Fruit fly (Drosophila melanogaster) whole organism, prepupa: ENCODE results near the gene CG10681.

Experiments
- Blimp-1 ChIP-seq: fragments of 200-800 bp; sonication (Bioruptor generic); optimal IDR thresholded peaks from 3 replicates; lab custom pipeline; 2017; ENCODE audit warnings: missing biosample characterization, missing genetic modification characterization, mild to moderate bottlenecking, moderate library complexity, missing genetic modification reagents
- CG10631 ChIP-seq: fragments of 200-800 bp; sonication (Bioruptor generic); optimal IDR thresholded peaks from 2 replicates; lab custom pipeline; 2016; ENCODE audit warnings: missing biosample characterization, missing genetic modification characterization
- CG10669 ChIP-seq: fragments of 200-800 bp; sonication (Bioruptor generic); optimal IDR thresholded peaks from 3 replicates; lab custom pipeline; 2018; ENCODE audit warnings: missing biosample characterization, mild to moderate bottlenecking, missing genetic modification characterization, moderate library complexity
- CG11294 ChIP-seq: fragments of 200-800 bp; sonication (Bioruptor generic); IDR thresholded peaks from 2 replicates; pipeline ENCODE4 v1.3.6; 2022; ENCODE audit warnings: missing biosample characterization, missing genetic modification characterization
- CG11762 ChIP-seq: fragments of 200-800 bp; sonication (Bioruptor generic); optimal IDR thresholded peaks from 3 replicates; lab custom pipeline; 2016; ENCODE audit warnings: missing biosample characterization, missing genetic modification characterization; ENCODE audit not compliant: insufficient read depth
- CG11902 ChIP-seq: fragments of 200-800 bp; sonication (Bioruptor generic); optimal IDR thresholded peaks from 3 replicates; lab custom pipeline; 2016; ENCODE audit warnings: missing biosample characterization, missing genetic modification characterization
- CG15336 ChIP-seq: fragments of 200-800 bp; sonication (Bioruptor generic); IDR thresholded peaks from 2 replicates; pipeline ENCODE4 v1.3.6; 2022; ENCODE audit warnings: missing biosample characterization, missing genetic modification characterization
- CG1621 ChIP-seq: fragments of 200-800 bp; sonication (Bioruptor generic); optimal IDR thresholded peaks from 3 replicates; lab custom pipeline; 2018; ENCODE audit warnings: missing biosample characterization, mild to moderate bottlenecking, missing genetic modification characterization
- CG16779 ChIP-seq: fragments of 200-800 bp; sonication (Bioruptor generic); optimal IDR thresholded peaks from 3 replicates; lab custom pipeline; 2017; ENCODE audit warnings: missing biosample characterization, mild to moderate bottlenecking, missing genetic modification characterization
- CG3032 ChIP-seq: fragments of 200-800 bp; optimal IDR thresholded peaks from 2 replicates; lab custom pipeline; 2019; ENCODE audit warnings: missing biosample characterization, mild to moderate bottlenecking, missing genetic modification characterization, moderate library complexity
- CG31627 ChIP-seq: fragments of 200-800 bp; sonication (Bioruptor generic); optimal IDR thresholded peaks from 3 replicates; lab custom pipeline; 2016; ENCODE audit warnings: missing biosample characterization, missing genetic modification characterization
- CG32006 ChIP-seq: fragments of 200-800 bp; sonication (Bioruptor generic); optimal IDR thresholded peaks from 3 replicates; lab custom pipeline; 2017; ENCODE audit warnings: missing biosample characterization, mild to moderate bottlenecking, missing genetic modification characterization
- CG34406 ChIP-seq: fragments of 200-800 bp; sonication (Bioruptor generic); optimal IDR thresholded peaks from 3 replicates; lab custom pipeline; 2016; ENCODE audit warnings: missing biosample characterization, missing genetic modification characterization
- CG3919 ChIP-seq: fragments of 200-800 bp; sonication (Bioruptor generic); optimal IDR thresholded peaks from 3 replicates; lab custom pipeline; 2016; ENCODE audit warnings: missing biosample characterization, missing genetic modification characterization
- CG6163 ChIP-seq: fragments of 200-800 bp; sonication (Bioruptor generic); IDR thresholded peaks from 3 replicates; pipeline ENCODE4 v1.3.6; 2022; ENCODE audit warnings: missing biosample characterization, missing genetic modification characterization
- CG6792 ChIP-seq: fragments of 200-800 bp; sonication (Bioruptor generic); optimal IDR thresholded peaks from 3 replicates; lab custom pipeline; 2016; ENCODE audit warnings: missing biosample characterization, missing genetic modification characterization
- CG6808 ChIP-seq: fragments of 200-800 bp; sonication (Bioruptor generic); optimal IDR thresholded peaks from 3 replicates; lab custom pipeline; 2017; ENCODE audit warnings: missing biosample characterization, missing genetic modification characterization, mild to moderate bottlenecking, moderate library complexity, missing genetic modification reagents
- CG6854 ChIP-seq: fragments of 200-800 bp; sonication (Bioruptor generic); optimal IDR thresholded peaks from 2 replicates; lab custom pipeline; 2017; ENCODE audit warnings: missing biosample characterization, mild to moderate bottlenecking, missing genetic modification characterization
- CG7368 ChIP-seq: fragments of 200-800 bp; sonication (Bioruptor generic); optimal IDR thresholded peaks from 3 replicates; lab custom pipeline; 2016; ENCODE audit warnings: missing biosample characterization, missing genetic modification characterization
- CG8319 ChIP-seq: fragments of 200-800 bp; sonication (Bioruptor generic); optimal IDR thresholded peaks from 3 replicates; lab custom pipeline; 2016; ENCODE audit warnings: missing biosample characterization, missing genetic modification characterization
- CG8632 ChIP-seq: fragments of 200-800 bp; sonication (Bioruptor generic); optimal IDR thresholded peaks from 3 replicates; lab custom pipeline; 2016; ENCODE audit warnings: missing biosample characterization, missing genetic modification characterization
- CG9139 ChIP-seq: fragments of 200-800 bp; sonication (Bioruptor generic); optimal IDR thresholded peaks from 3 replicates; lab custom pipeline; 2017; ENCODE audit warnings: missing biosample characterization, mild to moderate bottlenecking, missing genetic modification characterization
- Eip78C ChIP-seq: fragments of 200-800 bp; sonication (Bioruptor generic); peaks from one replicate; lab custom pipeline; 2016; ENCODE audit warnings: missing biosample characterization, missing genetic modification characterization
- Eip93F ChIP-seq: fragments of 200-800 bp; sonication (Bioruptor generic); optimal IDR thresholded peaks from 2 replicates; lab custom pipeline; 2016; ENCODE audit warnings: missing biosample characterization, mild to moderate bottlenecking, missing genetic modification characterization
- Ets21C ChIP-seq: fragments of 200-800 bp; sonication (Bioruptor generic); optimal IDR thresholded peaks from 3 replicates; lab custom pipeline; 2016; ENCODE audit warnings: missing biosample characterization, missing genetic modification characterization
- Ets96B ChIP-seq: fragments of 200-800 bp; optimal IDR thresholded peaks from 2 replicates; lab custom pipeline; 2019; ENCODE audit warnings: missing biosample characterization, mild to moderate bottlenecking, missing genetic modification characterization, moderate library complexity
- Gug ChIP-seq: fragments of 200-800 bp; sonication (Bioruptor generic); IDR thresholded peaks from 2 replicates; pipeline ENCODE4 v1.3.6; 2022; ENCODE audit warnings: missing biosample characterization, missing genetic modification characterization
- Hr39 ChIP-seq: fragments of 200-800 bp; sonication (Bioruptor generic); optimal IDR thresholded peaks from 2 replicates; lab custom pipeline; 2016; ENCODE audit warnings: missing biosample characterization, missing genetic modification characterization
- Hr4 ChIP-seq: fragments of 200-800 bp; sonication (Bioruptor generic); optimal IDR thresholded peaks from 3 replicates; lab custom pipeline; 2016; ENCODE audit warnings: missing biosample characterization, missing genetic modification characterization
- Met ChIP-seq: fragments of 200-800 bp; sonication (Bioruptor generic); optimal IDR thresholded peaks from 3 replicates; lab custom pipeline; 2016; ENCODE audit warnings: missing biosample characterization, missing genetic modification characterization
- OdsH ChIP-seq: fragments of 200-800 bp; sonication (Bioruptor generic); optimal IDR thresholded peaks from 3 replicates; lab custom pipeline; 2016; ENCODE audit warnings: missing biosample characterization, missing genetic modification characterization
- Sox14 ChIP-seq: fragments of 200-800 bp; sonication (Bioruptor generic); optimal IDR thresholded peaks from 3 replicates; lab custom pipeline; 2016; ENCODE audit warnings: missing biosample characterization, missing genetic modification characterization
- Sox15 ChIP-seq: fragments of 200-800 bp; sonication (Bioruptor generic); optimal IDR thresholded peaks from 3 replicates; lab custom pipeline; 2016; ENCODE audit warnings: missing biosample characterization, missing genetic modification characterization
- acj6 ChIP-seq: fragments of 200-800 bp; sonication (Bioruptor generic); optimal IDR thresholded peaks from 3 replicates; lab custom pipeline; 2016; ENCODE audit warnings: missing biosample characterization, missing genetic modification characterization
- cyc ChIP-seq: fragments of 200-800 bp; sonication (Bioruptor generic); optimal IDR thresholded peaks from 3 replicates; lab custom pipeline; 2016; ENCODE audit warnings: missing biosample characterization, missing genetic modification characterization
- dac ChIP-seq: fragments of 200-800 bp; sonication (Bioruptor generic); optimal IDR thresholded peaks from 2 replicates; lab custom pipeline; 2017; ENCODE audit warnings: missing biosample characterization, mild to moderate bottlenecking, missing genetic modification characterization
- dsx ChIP-seq: fragments of 200-800 bp; optimal IDR thresholded peaks from 3 replicates; lab custom pipeline; 2019; ENCODE audit warnings: missing biosample characterization, mild to moderate bottlenecking, missing genetic modification characterization, moderate library complexity; ENCODE audit not compliant: poor library complexity, severe bottlenecking
- eg ChIP-seq: fragments of 200-800 bp; sonication (Bioruptor generic); IDR thresholded peaks from 3 replicates; pipeline ENCODE4 v1.3.6; 2022; ENCODE audit warnings: missing biosample characterization, missing genetic modification characterization
- esn ChIP-seq: fragments of 200-800 bp; sonication (Bioruptor generic); optimal IDR thresholded peaks from 2 replicates; lab custom pipeline; 2016; ENCODE audit warnings: missing biosample characterization, mild to moderate bottlenecking, missing genetic modification characterization, moderate library complexity
- fd85E ChIP-seq: fragments of 200-800 bp; sonication (Bioruptor generic); optimal IDR thresholded peaks from 3 replicates; lab custom pipeline; 2016; ENCODE audit warnings: missing biosample characterization, missing genetic modification characterization
- fkh ChIP-seq: fragments of 200-800 bp; sonication (Bioruptor generic); optimal IDR thresholded peaks from 3 replicates; lab custom pipeline; 2017; ENCODE audit warnings: missing biosample characterization, mild to moderate bottlenecking, missing genetic modification characterization, moderate library complexity
- lz ChIP-seq: fragments of 200-800 bp; sonication (Bioruptor generic); optimal IDR thresholded peaks from 3 replicates; lab custom pipeline; 2016; ENCODE audit warnings: missing biosample characterization, missing genetic modification characterization
- net ChIP-seq: fragments of 200-800 bp; sonication (Bioruptor generic); optimal IDR thresholded peaks from 3 replicates; lab custom pipeline; 2016; ENCODE audit warnings: missing biosample characterization, missing genetic modification characterization
- pdm3 ChIP-seq: fragments of 200-800 bp; sonication (Bioruptor generic); optimal IDR thresholded peaks from 3 replicates; lab custom pipeline; 2016; ENCODE audit warnings: missing biosample characterization, missing genetic modification characterization
- spab ChIP-seq: fragments of 200-800 bp; sonication (Bioruptor generic); optimal IDR thresholded peaks from 2 replicates; lab custom pipeline; 2017; ENCODE audit warnings: missing biosample characterization, mild to moderate bottlenecking, missing genetic modification characterization, missing genetic modification reagents
- ss ChIP-seq, 2 experiments: fragments of 200-800 bp; sonication (Bioruptor generic); optimal IDR thresholded peaks; 2 replicates in 1 of 2; 3 replicates in 1 of 2; lab custom pipeline; 2017 to 2018; ENCODE audit warnings: mild to moderate bottlenecking in 2 of 2, missing biosample characterization in 2 of 2, missing genetic modification characterization in 2 of 2, moderate library complexity in 1 of 2
- svp ChIP-seq: fragments of 200-800 bp; sonication (Bioruptor generic); peaks from one replicate; lab custom pipeline; 2016; ENCODE audit warnings: missing biosample characterization, missing genetic modification characterization
- vri ChIP-seq: fragments of 200-800 bp; sonication (Bioruptor generic); optimal IDR thresholded peaks from 3 replicates; lab custom pipeline; 2016; ENCODE audit warnings: missing biosample characterization, mild to moderate bottlenecking, missing genetic modification characterization

CG10681 gene

DNA sequence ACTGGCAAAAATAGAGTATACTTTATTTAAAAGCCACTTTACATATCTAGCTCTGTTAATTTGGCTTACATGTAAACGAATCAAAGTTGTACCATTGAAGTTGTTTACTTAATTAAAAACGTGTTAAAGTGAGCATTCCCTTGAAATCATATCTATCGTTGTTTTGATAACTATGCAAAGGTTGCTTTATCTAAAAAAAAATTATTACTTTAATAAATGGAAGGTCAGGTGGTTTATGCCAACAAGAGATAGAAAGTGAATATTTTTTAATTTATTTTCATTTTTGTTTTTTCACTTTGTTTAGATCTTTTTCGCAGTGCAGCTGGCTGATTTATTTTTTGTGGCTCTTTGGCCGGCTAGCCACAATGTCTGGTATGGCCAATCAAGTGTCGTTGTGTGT lies 18.4 kb upstream of the CG10681 start (continued):
- TF ChIP-seq CG6163 (peak; percentile 81), CG10669 (GFP tag; lab: Kevin White, UChicago) (peak; percentile 18), Ets21C (GFP tag; lab: Kevin White, UChicago) (no peak), Hr4 (peak; percentile 93), Eip93F (GFP tag; lab: Kevin White, UChicago) (no peak), Sox15 (GFP tag; lab: Kevin White, UChicago) (peak; percentile 5), CG10631 (GFP tag; lab: Kevin White, UChicago) (peak; percentile 74), CG6808 (GFP tag; lab: Kevin White, UChicago) (peak; percentile 59)

- TF ChIP-seq CG16779, result no peak
- TF ChIP-seq CG6808 (GFP tag; lab: Kevin White, UChicago), result peak; percentile 91
- peak; percentile 24 for TF ChIP-seq Eip78C
- 0 out of 3 replicates have a peak, but pooled peaks have one; percentile 23 for TF ChIP-seq eg (GFP tag; lab: Robert Waterston, UW)
These were observed 16.8 kb upstream of the CG10681 start for dm6 chr3L:12484464-12484863.

DNA sequence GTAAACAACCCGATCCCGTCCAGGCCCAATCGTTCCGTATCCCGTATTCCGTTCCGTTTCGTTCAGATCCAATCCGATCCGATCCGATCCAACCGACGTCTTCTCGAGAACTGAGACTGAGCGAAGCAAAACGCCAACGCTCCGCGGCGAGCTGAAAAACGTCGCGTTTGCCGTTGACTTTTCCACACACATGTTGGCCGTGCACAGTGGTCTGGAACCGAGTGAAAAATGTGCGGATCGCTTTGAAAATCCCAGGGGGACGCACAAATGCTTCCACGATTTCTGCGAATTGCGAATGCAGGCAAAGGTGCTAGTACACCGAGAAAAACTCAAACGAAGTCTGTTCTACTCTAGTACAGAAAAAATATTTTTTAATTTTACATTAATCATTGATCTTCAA lies 16.4 kb upstream of the CG10681 start, which contains the start of gene CG10663:
Gene CG10663, minus strand, starts transcription at position 88 of the 400 bp plus-strand sequence.
- TF ChIP-seq CG32006 (peak; percentile 37), Met (peak; percentile 9), CG1621 (tag; lab: Kevin White, UChicago) (no peak), Hr4 (peak; percentile 46), CG3032 (no peak), CG31627 (GFP tag; lab: Kevin White, UChicago) (no peak), CG11902 (no peak), CG6792 (GFP tag; lab: Kevin White, UChicago) (no peak), CG6854 (no peak), CG9139 (GFP tag; lab: Kevin White, UChicago) (no peak), CG8319 (GFP tag; lab: Kevin White, UChicago) (no peak), svp (GFP tag; lab: Kevin White, UChicago) (peak; percentile 76), Gug (GFP tag; lab: Robert Waterston, UW) (peak; percentile 23; the same call in 1 of the 2 replicates), CG34406 (peak; percentile 1), Eip93F (GFP tag; lab: Kevin White, UChicago) (no peak), Blimp-1 (GFP tag; lab: Kevin White, UChicago) (no peak), fkh (GFP tag; lab: Kevin White, UChicago) (peak; percentile 2), dac (GFP tag; lab: Kevin White, UChicago) (no peak), Eip78C (peak; percentile 79), CG3919 (GFP tag; lab: Kevin White, UChicago) (peak; percentile 7), vri (GFP tag; lab: Kevin White, UChicago) (no peak), eg (GFP tag; lab: Robert Waterston, UW) (no peak; the same call in 1 of the 3 replicates), spab (GFP tag; lab: Kevin White, UChicago) (no peak), pdm3 (peak; percentile 31), CG6163 (peak; percentile 57), CG8632 (no peak), net (GFP tag; lab: Kevin White, UChicago) (no peak), Ets96B (tag; lab: Kevin White, UChicago) (no peak), acj6 (GFP tag; lab: Kevin White, UChicago) (peak; percentile 25), esn (GFP tag; lab: Kevin White, UChicago) (peak; percentile 1), CG15336 (GFP tag; lab: Robert Waterston, UW) (peak; percentile 53), OdsH (GFP tag; lab: Kevin White, UChicago) (peak; percentile 38), CG11762 (no peak), cyc (GFP tag; lab: Kevin White, UChicago) (no peak), CG7368 (GFP tag; lab: Kevin White, UChicago) (no peak), dsx (GFP tag; lab: Kevin White, UChicago) (no peak), Hr39 (GFP tag; lab: Kevin White, UChicago) (no peak), lz (GFP tag; lab: Kevin White, UChicago) (no peak), CG16779 (peak; percentile 2), CG11294 (GFP tag; lab: Robert Waterston, UW) (no peak), ss (GFP tag; optimal IDR thresholded peaks at IDR 0.05; lab: Kevin White, UChicago) (no peak), Sox14 (GFP tag; lab: Kevin White, UChicago) (no peak), fd85E (no peak)
